Fruit fly (Drosophila melanogaster): ENCODE results near the gene RanBP3.

DNA sequence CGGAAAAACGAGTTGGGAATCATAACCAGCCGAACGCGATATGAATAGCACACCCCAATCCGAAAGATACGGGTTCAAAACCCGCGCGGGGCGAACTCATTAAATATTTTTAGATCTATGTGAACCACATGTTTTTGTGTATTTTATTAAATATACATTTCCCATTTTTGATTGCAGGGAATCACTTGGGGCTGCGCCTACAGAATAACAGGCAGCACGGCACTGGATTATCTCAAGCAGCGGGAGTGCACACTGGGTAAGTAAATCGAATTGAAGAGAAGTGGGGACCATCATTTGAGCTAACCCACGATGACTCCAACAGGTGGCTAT, 22.2 kb downstream of the RanBP3 start:
- TF ChIP-seq CG2116 (GFP tag; optimal IDR thresholded peaks at IDR 0.05) (no peak), CG14050 (GFP tag; IDR thresholded peaks at IDR 0.05) (no peak), CG17912 (GFP tag; optimal IDR thresholded peaks at IDR 0.05) (no peak)
